Fruit fly (Drosophila melanogaster) whole organism, embryonic: ENCODE data around the gene CG6180.

Experiments used
- CG10274 ChIP-seq: fragments of 200-800 bp; sonication (Bioruptor generic); optimal IDR thresholded peaks from 3 replicates; lab custom pipeline; 2017; ENCODE audit warnings: missing biosample characterization, mild to moderate bottlenecking, missing genetic modification characterization
- CG11247 ChIP-seq: fragments of 200-800 bp; sonication (Bioruptor generic); IDR thresholded peaks from 2 replicates; pipeline ENCODE4 v1.3.6; 2022; ENCODE audit warnings: missing biosample characterization, missing genetic modification characterization
- CG11398 ChIP-seq: fragments of 200-800 bp; sonication (Bioruptor generic); optimal IDR thresholded peaks from 2 replicates; lab custom pipeline; 2016; ENCODE audit warnings: missing biosample characterization, missing genetic modification characterization
- CG13775 ChIP-seq: fragments of 200-800 bp; sonication (Bioruptor generic); optimal IDR thresholded peaks from 3 replicates; lab custom pipeline; 2017; ENCODE audit warnings: missing biosample characterization, mild to moderate bottlenecking, missing genetic modification characterization
- CG18011 ChIP-seq: fragments of 200-800 bp; sonication (Bioruptor generic); optimal IDR thresholded peaks from 2 replicates; lab custom pipeline; 2017; ENCODE audit warnings: missing biosample characterization, missing genetic modification characterization, mild to moderate bottlenecking, moderate library complexity, missing genotype
- CG18262 ChIP-seq: fragments of 200-800 bp; optimal IDR thresholded peaks from 3 replicates; lab custom pipeline; 2019; ENCODE audit warnings: missing biosample characterization, mild to moderate bottlenecking, missing genetic modification characterization, moderate library complexity
- CG1832 ChIP-seq: fragments of 200-800 bp; sonication (Bioruptor generic); optimal IDR thresholded peaks from 2 replicates; lab custom pipeline; 2017; ENCODE audit warnings: missing biosample characterization, mild to moderate bottlenecking, missing genetic modification characterization, inconsistent platforms
- CG18599 ChIP-seq: fragments of 200-800 bp; sonication (Bioruptor generic); optimal IDR thresholded peaks from 3 replicates; lab custom pipeline; 2017; ENCODE audit warnings: missing biosample characterization, missing genetic modification characterization, mild to moderate bottlenecking, moderate library complexity, missing genetic modification reagents
- CG2678 ChIP-seq: fragments of 200-800 bp; sonication (Bioruptor generic); optimal IDR thresholded peaks from 3 replicates; lab custom pipeline; 2019; ENCODE audit warnings: missing biosample characterization, mild to moderate bottlenecking, missing genetic modification characterization, moderate library complexity
- CG2889 ChIP-seq: fragments of 200-800 bp; sonication (Bioruptor generic); IDR thresholded peaks from 3 replicates; pipeline ENCODE4 v1.3.6; 2022; ENCODE audit warnings: missing biosample characterization, missing genetic modification characterization
- CG30020 ChIP-seq: fragments of 200-800 bp; optimal IDR thresholded peaks from 2 replicates; lab custom pipeline; 2019; ENCODE audit warnings: missing biosample characterization, mild to moderate bottlenecking, missing genetic modification characterization, moderate library complexity
- CG31388 ChIP-seq: fragments of 200-800 bp; sonication (Bioruptor generic); optimal IDR thresholded peaks from 2 replicates; lab custom pipeline; 2016; ENCODE audit warnings: missing biosample characterization, missing genetic modification characterization
- CG3726 ChIP-seq: fragments of 200-800 bp; sonication (Bioruptor generic); IDR thresholded peaks from 3 replicates; pipeline ENCODE4, ENCODE4 v1.3.6; 2022; ENCODE audit warnings: missing biosample characterization, missing genetic modification characterization
- CG4282 ChIP-seq: fragments of 200-800 bp; sonication (Bioruptor generic); optimal IDR thresholded peaks from 2 replicates; lab custom pipeline; 2016; ENCODE audit warnings: missing biosample characterization, missing genetic modification characterization
- CG4328 ChIP-seq: fragments of 200-800 bp; sonication (Bioruptor generic); optimal IDR thresholded peaks from 3 replicates; lab custom pipeline; 2017; ENCODE audit warnings: missing biosample characterization, missing genetic modification reagents, missing genetic modification characterization
- CG4707 ChIP-seq: fragments of 200-800 bp; sonication (Bioruptor generic); optimal IDR thresholded peaks from 2 replicates; lab custom pipeline; 2018; ENCODE audit warnings: missing biosample characterization, mild to moderate bottlenecking, missing genetic modification characterization, moderate library complexity
- CG5953 ChIP-seq: fragments of 200-800 bp; sonication (Bioruptor generic); IDR thresholded peaks from 2 replicates; pipeline ENCODE4 v1.3.6; 2022; ENCODE audit warnings: missing biosample characterization, missing genetic modification characterization
- CG6791 ChIP-seq: fragments of 200-800 bp; sonication (Bioruptor generic); IDR thresholded peaks from 3 replicates; pipeline ENCODE4 v1.3.6; 2022; ENCODE audit warnings: missing biosample characterization, missing genetic modification characterization; ENCODE audit not compliant: partially characterized antibody
- CG6854 ChIP-seq: fragments of 200-800 bp; sonication (Bioruptor generic); optimal IDR thresholded peaks from 3 replicates; lab custom pipeline; 2017; ENCODE audit warnings: missing biosample characterization, mild to moderate bottlenecking, missing genetic modification characterization
- CG7271 ChIP-seq: fragments of 200-800 bp; sonication (Bioruptor generic); optimal IDR thresholded peaks from 2 replicates; lab custom pipeline; 2018; ENCODE audit warnings: missing biosample characterization, mild to moderate bottlenecking, missing genetic modification characterization, moderate library complexity
- CG7963 ChIP-seq: fragments of 200-800 bp; sonication (Bioruptor generic); IDR thresholded peaks from 3 replicates; pipeline ENCODE4 v1.3.6; 2022; ENCODE audit warnings: missing biosample characterization, missing genetic modification characterization; ENCODE audit not compliant: partially characterized antibody
- CG9727 ChIP-seq: fragments of 200-800 bp; sonication (Bioruptor generic); optimal IDR thresholded peaks from 3 replicates; lab custom pipeline; 2017; ENCODE audit warnings: missing biosample characterization, mild to moderate bottlenecking, missing genetic modification characterization
- Dbx ChIP-seq: fragments of 200-800 bp; sonication (Bioruptor generic); IDR thresholded peaks from 3 replicates; pipeline ENCODE4 v1.3.6; 2022; ENCODE audit warnings: missing biosample characterization, missing genetic modification characterization
- Ets97D ChIP-seq: fragments of 200-800 bp; sonication (Bioruptor generic); optimal IDR thresholded peaks from 3 replicates; lab custom pipeline; 2016; ENCODE audit warnings: missing biosample characterization, missing genetic modification characterization
- HLH4C ChIP-seq: fragments of 200-800 bp; sonication (Bioruptor generic); IDR thresholded peaks from 3 replicates; pipeline ENCODE4 v1.3.6; 2022; ENCODE audit warnings: missing biosample characterization, missing genetic modification characterization; ENCODE audit not compliant: partially characterized antibody
- Lim3 ChIP-seq: fragments of 200-800 bp; sonication (Bioruptor generic); IDR thresholded peaks from 2 replicates; pipeline ENCODE4 v1.3.6; 2022; ENCODE audit warnings: missing biosample characterization, missing genetic modification characterization
- NC2β ChIP-seq: fragments of 200-800 bp; sonication (Bioruptor generic); optimal IDR thresholded peaks from 2 replicates; lab custom pipeline; 2016; ENCODE audit warnings: missing biosample characterization, missing genetic modification characterization
- Nf-YC ChIP-seq: fragments of 200-800 bp; optimal IDR thresholded peaks from 3 replicates; lab custom pipeline; 2019; ENCODE audit warnings: missing biosample characterization, mild to moderate bottlenecking, missing genetic modification characterization, moderate library complexity
- Sox102F ChIP-seq: fragments of 200-800 bp; sonication (Bioruptor generic); optimal IDR thresholded peaks from 2 replicates; lab custom pipeline; 2018; ENCODE audit warnings: missing biosample characterization, mild to moderate bottlenecking, missing genetic modification characterization, moderate library complexity
- Sry-β ChIP-seq: fragments of 200-800 bp; sonication (Bioruptor generic); optimal IDR thresholded peaks from 2 replicates; lab custom pipeline; 2018; ENCODE audit warnings: missing biosample characterization, mild to moderate bottlenecking, missing genetic modification characterization, moderate library complexity
- abd-A ChIP-seq: fragments of 200-800 bp; sonication (Bioruptor generic); optimal IDR thresholded peaks from 3 replicates; lab custom pipeline; 2019; ENCODE audit warnings: missing biosample characterization, mild to moderate bottlenecking, missing genetic modification characterization, moderate library complexity
- ato ChIP-seq: fragments of 200-800 bp; sonication (Bioruptor generic); IDR thresholded peaks from 2 replicates; pipeline ENCODE4 v1.3.6; 2022; ENCODE audit warnings: missing biosample characterization, missing genetic modification characterization; ENCODE audit not compliant: partially characterized antibody
- cato ChIP-seq: fragments of 200-800 bp; sonication (Bioruptor generic); optimal IDR thresholded peaks from 2 replicates; lab custom pipeline; 2016; ENCODE audit warnings: missing biosample characterization, missing genetic modification characterization, borderline replicate concordance
- ci ChIP-seq: fragments of 200-800 bp; sonication (Bioruptor generic); IDR thresholded peaks from 3 replicates; pipeline ENCODE4 v1.3.6; 2022; ENCODE audit warnings: missing biosample characterization, missing genetic modification characterization
- crp ChIP-seq, 2 experiments: fragments of 200-800 bp; sonication (Bioruptor generic); optimal IDR thresholded peaks; 2 replicates in 1 of 2; 3 replicates in 1 of 2; lab custom pipeline; 2017; ENCODE audit warnings: missing biosample characterization in 2 of 2, missing genetic modification characterization in 2 of 2, mild to moderate bottlenecking in 1 of 2, moderate library complexity in 1 of 2
- danr ChIP-seq: fragments of 200-800 bp; sonication (Bioruptor generic); IDR thresholded peaks from 2 replicates; pipeline ENCODE4 v1.3.6; 2022; ENCODE audit warnings: missing biosample characterization, missing genetic modification characterization
- dmrt11E ChIP-seq: fragments of 200-800 bp; sonication (Bioruptor generic); optimal IDR thresholded peaks from 3 replicates; lab custom pipeline; 2018; ENCODE audit warnings: missing biosample characterization, mild to moderate bottlenecking, missing genetic modification characterization, moderate library complexity
- fd96Cb ChIP-seq: fragments of 200-800 bp; sonication (Bioruptor generic); optimal IDR thresholded peaks from 2 replicates; lab custom pipeline; 2018; ENCODE audit warnings: missing biosample characterization, mild to moderate bottlenecking, missing genetic modification characterization, moderate library complexity
- gem ChIP-seq: fragments of 200-800 bp; sonication (Bioruptor generic); optimal IDR thresholded peaks from 2 replicates; lab custom pipeline; 2019; ENCODE audit warnings: missing biosample characterization, mild to moderate bottlenecking, missing genetic modification characterization, moderate library complexity
- h ChIP-seq: fragments of >200 bp; optimal IDR thresholded peaks from 2 replicates; lab custom pipeline; 2017
- knrl ChIP-seq: fragments of 200-800 bp; sonication (Bioruptor generic); IDR thresholded peaks from 3 replicates; pipeline ENCODE4 v1.3.6; 2022; ENCODE audit warnings: missing biosample characterization, missing genetic modification characterization; ENCODE audit not compliant: partially characterized antibody
- mirr ChIP-seq: fragments of 200-800 bp; sonication (Bioruptor generic); optimal IDR thresholded peaks from 3 replicates; lab custom pipeline; 2018; ENCODE audit warnings: missing biosample characterization, mild to moderate bottlenecking, missing genetic modification characterization
- psq ChIP-seq: fragments of 200-800 bp; sonication (Bioruptor generic); optimal IDR thresholded peaks from 2 replicates; lab custom pipeline; 2017; ENCODE audit warnings: missing biosample characterization, missing genetic modification characterization
- salm ChIP-seq: fragments of 200-800 bp; sonication (Bioruptor generic); optimal IDR thresholded peaks from 2 replicates; lab custom pipeline; 2018; ENCODE audit warnings: missing biosample characterization, mild to moderate bottlenecking, missing genetic modification characterization
- slp2 ChIP-seq: fragments of 200-800 bp; sonication (Bioruptor generic); optimal IDR thresholded peaks from 2 replicates; lab custom pipeline; 2016; ENCODE audit warnings: missing biosample characterization, missing genetic modification characterization
- ttk ChIP-seq: fragments of 200-800 bp; sonication (Bioruptor generic); IDR thresholded peaks from 2 replicates; pipeline ENCODE4 v2.1.2; 2022; ENCODE audit warnings: missing biosample characterization, missing genetic modification characterization
- unpg ChIP-seq: fragments of 200-800 bp; sonication (Bioruptor generic); optimal IDR thresholded peaks from 3 replicates; lab custom pipeline; 2018; ENCODE audit warnings: missing biosample characterization, mild to moderate bottlenecking, missing genetic modification characterization, moderate library complexity
- usp ChIP-seq: fragments of >200 bp; optimal IDR thresholded peaks from 2 replicates; lab custom pipeline; 2017; ENCODE audit warnings: missing biosample characterization, missing genetic modification characterization
- vvl ChIP-seq: fragments of 200-800 bp; sonication (Bioruptor generic); IDR thresholded peaks from 2 replicates; pipeline ENCODE4 v1.3.6; 2022; ENCODE audit warnings: missing biosample characterization, missing genetic modification characterization
- z ChIP-seq: fragments of 200-800 bp; sonication (Bioruptor generic); IDR thresholded peaks from 3 replicates; pipeline ENCODE4 v1.3.6; 2022; ENCODE audit warnings: missing biosample characterization, missing genetic modification characterization

Gene CG6180

dm6 chr2L:12704418-12704920 is 3.0 kb upstream of the CG6180 start, which contains the start of the genes CG5776 and spict (continued):
- TF ChIP-seq z (GFP tag; lab: Robert Waterston, UW) (no peak), Sry-β (GFP tag; lab: Kevin White, UChicago) (peak; percentile 99), fd96Cb (tag; lab: Kevin White, UChicago) (peak; percentile 15), CG18262 (tag; lab: Kevin White, UChicago) (peak; percentile 64), Dbx (GFP tag; lab: Robert Waterston, UW) (peak; percentile 83), CG3726 (GFP tag; lab: Robert Waterston, UW) (no peak), vvl (peak; percentile 85), cato (GFP tag; lab: Kevin White, UChicago) (peak; percentile 4), NC2β (GFP tag; lab: Kevin White, UChicago) (no peak), dmrt11E (tag; lab: Kevin White, UChicago) (peak; percentile 74), CG4328 (peak; percentile 31), salm (tag; lab: Kevin White, UChicago) (peak; percentile 38), HLH4C (no peak), knrl (GFP tag; lab: Robert Waterston, UW) (0 out of 3 replicates have a peak, but pooled peaks have one; percentile 38), unpg (GFP tag; lab: Kevin White, UChicago) (peak; percentile 82), Sox102F (GFP tag; lab: Kevin White, UChicago) (peak; percentile 80), CG18011 (GFP tag; lab: Kevin White, UChicago) (peak; percentile 77), ato (GFP tag; lab: Robert Waterston, UW) (no peak), Lim3 (no peak), CG31388 (GFP tag; lab: Kevin White, UChicago) (no peak), ci (GFP tag; lab: Robert Waterston, UW) (peak; percentile 73), Ets97D (peak; percentile 25), CG4707 (GFP tag; lab: Kevin White, UChicago) (no peak), CG4282 (GFP tag; lab: Kevin White, UChicago) (no peak), CG2889 (GFP tag; lab: Robert Waterston, UW) (peak; percentile 70; the same call in 2 of the 3 replicates), CG6854 (GFP tag; lab: Kevin White, UChicago) (peak; percentile 10), gem (tag; lab: Kevin White, UChicago) (peak; percentile 90), crp (GFP tag; optimal IDR thresholded peaks at IDR 0.05; lab: Kevin White, UChicago) (peak in 1 of 2 experiments; percentile 51), danr (GFP tag; lab: Robert Waterston, UW) (no peak), CG11398 (no peak), CG18599 (GFP tag; lab: Kevin White, UChicago) (peak; percentile 73), CG1832 (GFP tag; lab: Kevin White, UChicago) (no peak), CG2678 (peak; percentile 73), CG11247 (peak; percentile 87), CG10274 (GFP tag; lab: Kevin White, UChicago) (no peak), usp (GFP tag; lab: Kevin White, UChicago) (no peak), ttk (peak; percentile 82), h (no peak), CG13775 (GFP tag; lab: Kevin White, UChicago) (peak; percentile 89), CG6791 (GFP tag; lab: Robert Waterston, UW) (no peak), CG5953 (GFP tag; lab: Robert Waterston, UW) (peak; percentile 21; the same call in 1 of the 2 replicates), CG9727 (peak; percentile 72), CG30020 (tag; lab: Kevin White, UChicago) (peak; percentile 58), abd-A (tag; lab: Kevin White, UChicago) (no peak), CG7963 (GFP tag; lab: Robert Waterston, UW) (no peak), psq (GFP tag; lab: Kevin White, UChicago) (peak; percentile 52), mirr (GFP tag; lab: Kevin White, UChicago) (peak; percentile 1), Nf-YC (tag; lab: Kevin White, UChicago) (peak; percentile 66), CG7271 (tag; lab: Kevin White, UChicago) (peak; percentile 47), slp2 (peak; percentile 18)
